Worm (Caenorhabditis elegans) whole organism, L4 larva: ENCODE measurements around the gene dkf-2.

ENCODE experiments used
- D1046.2 ChIP-seq: fragments of 200-800 bp; sonication (Bioruptor generic); IDR thresholded peaks from 2 replicates; pipeline ENCODE4 v1.3.6; 2022; ENCODE audit warnings: missing genetic modification characterization, missing compliant biosample characterization
- R02D3.7 ChIP-seq: fragments of 150-350 bp; sonication (generic microtip); optimal IDR thresholded peaks from 3 replicates; lab custom pipeline; 2014; ENCODE audit warnings: missing biosample characterization, missing genetic modification characterization
- T20F7.1 ChIP-seq: fragments of 200-800 bp; sonication (Bioruptor generic); optimal IDR thresholded peaks from 2 replicates; lab custom pipeline; 2018; ENCODE audit warnings: mild to moderate bottlenecking, missing genetic modification characterization, missing compliant biosample characterization
- Y105C5A.15 ChIP-seq: fragments of 200-800 bp; sonication (Bioruptor generic); IDR thresholded peaks from 2 replicates; pipeline ENCODE4 v1.3.6; 2022; ENCODE audit warnings: missing genetic modification characterization, missing compliant biosample characterization
- Y48G9A.11 ChIP-seq: fragments of 200-800 bp; sonication (Bioruptor generic); IDR thresholded peaks from 2 replicates; pipeline ENCODE4 v1.3.6; 2022; ENCODE audit warnings: missing genetic modification reagents, missing genetic modification characterization, missing compliant biosample characterization
- Y5F2A.4 ChIP-seq: fragments of 200-800 bp; sonication (Bioruptor generic); optimal IDR thresholded peaks from 2 replicates; lab custom pipeline; 2018; ENCODE audit warnings: mild to moderate bottlenecking, missing genetic modification characterization, missing compliant biosample characterization
- ceh-28 ChIP-seq: fragments of 150-350 bp; optimal IDR thresholded peaks from 2 replicates; lab custom pipeline; 2014; ENCODE audit warnings: missing biosample characterization, missing genetic modification reagents, missing genetic modification characterization
- ceh-44 ChIP-seq: fragments of 200-800 bp; sonication (Bioruptor generic); IDR thresholded peaks from 2 replicates; pipeline ENCODE4 v1.3.6; 2022; ENCODE audit warnings: missing genetic modification reagents, missing genetic modification characterization, missing compliant biosample characterization
- ceh-62 ChIP-seq: sonication (generic microtip); optimal IDR thresholded peaks from 2 replicates; lab custom pipeline; 2017; ENCODE audit warnings: missing biosample characterization, missing genetic modification characterization
- cey-2 ChIP-seq: sonication (generic microtip); optimal IDR thresholded peaks from 3 replicates; lab custom pipeline; 2017; ENCODE audit warnings: missing genetic modification characterization, mild to moderate bottlenecking, missing compliant biosample characterization, antibody characterized with exemption, borderline replicate concordance; ENCODE audit not compliant: insufficient read depth
- daf-12 ChIP-seq: fragments of 150-350 bp; optimal IDR thresholded peaks from 2 replicates; lab custom pipeline; 2014; ENCODE audit warnings: missing biosample characterization, missing genetic modification reagents, missing genetic modification characterization
- dpl-1 ChIP-seq: fragments of 150-350 bp; optimal IDR thresholded peaks from 2 replicates; lab custom pipeline; 2014; ENCODE audit warnings: missing biosample characterization, missing genetic modification reagents, missing genetic modification characterization
- egl-43 ChIP-seq: fragments of 200-800 bp; sonication (Bioruptor generic); IDR thresholded peaks from 2 replicates; pipeline ENCODE4 v1.3.6; 2022; ENCODE audit warnings: missing genetic modification reagents, missing genetic modification characterization, missing compliant biosample characterization
- fkh-10 ChIP-seq: fragments of 150-350 bp; optimal IDR thresholded peaks from 2 replicates; lab custom pipeline; 2014; ENCODE audit warnings: missing biosample characterization, missing genetic modification reagents, missing genetic modification characterization
- fos-1 ChIP-seq: fragments of 150-350 bp; optimal IDR thresholded peaks from 2 replicates; lab custom pipeline; 2014; ENCODE audit warnings: missing biosample characterization, missing genetic modification characterization
- gei-8 ChIP-seq: fragments of 200-800 bp; sonication (Bioruptor generic); optimal IDR thresholded peaks from 2 replicates; lab custom pipeline; 2018; ENCODE audit warnings: mild to moderate bottlenecking, missing genetic modification characterization, missing compliant biosample characterization
- hif-1 ChIP-seq, 2 experiments: sonication (generic microtip); optimal IDR thresholded peaks; 2 replicates each; lab custom pipeline; 2016 to 2017; ENCODE audit warnings: missing compliant biosample characterization in 2 of 2, missing genetic modification characterization in 2 of 2, missing genetic modification reagents in 2 of 2, missing genotype in 2 of 2, mild to moderate bottlenecking in 1 of 2
- hlh-11 ChIP-seq: fragments of 200-800 bp; sonication (Bioruptor generic); optimal IDR thresholded peaks from 2 replicates; lab custom pipeline; 2018; ENCODE audit warnings: mild to moderate bottlenecking, missing genetic modification characterization, missing compliant biosample characterization
- hmg-1.1 ChIP-seq: fragments of 200-800 bp; sonication (Bioruptor generic); IDR thresholded peaks from 2 replicates; pipeline ENCODE4 v1.3.6; 2022; ENCODE audit warnings: missing genetic modification reagents, missing genetic modification characterization, missing compliant biosample characterization
- jun-1 ChIP-seq: fragments of 150-350 bp; optimal IDR thresholded peaks from 2 replicates; lab custom pipeline; 2014; ENCODE audit warnings: missing biosample characterization, missing genetic modification reagents, missing genetic modification characterization
- lim-7 ChIP-seq: fragments of 200-800 bp; sonication (Bioruptor generic); IDR thresholded peaks from 2 replicates; pipeline ENCODE4 v1.3.6; 2022; ENCODE audit warnings: missing genetic modification characterization, missing compliant biosample characterization
- lin-15B ChIP-seq: fragments of 150-350 bp; sonication (generic microtip); optimal IDR thresholded peaks from 3 replicates; lab custom pipeline; 2014; ENCODE audit warnings: missing biosample characterization, missing genetic modification characterization
- lin-38 ChIP-seq: fragments of 200-800 bp; sonication (Bioruptor generic); IDR thresholded peaks from 2 replicates; pipeline ENCODE4 v1.3.6; 2022; ENCODE audit warnings: missing genetic modification reagents, missing genetic modification characterization, missing compliant biosample characterization
- lin-39 ChIP-seq: fragments of 150-350 bp; optimal IDR thresholded peaks from 2 replicates; lab custom pipeline; 2014; ENCODE audit warnings: missing biosample characterization, missing genetic modification reagents, missing genetic modification characterization
- lir-3 ChIP-seq: sonication (generic microtip); optimal IDR thresholded peaks from 2 replicates; lab custom pipeline; 2016; ENCODE audit warnings: mild to moderate bottlenecking, missing genetic modification characterization, missing compliant biosample characterization
- lsy-2 ChIP-seq, 2 experiments: fragments of 150-350 bp in 1 of 2; sonication (generic microtip) in 1 of 2; optimal IDR thresholded peaks; 2 replicates each; lab custom pipeline; 2014 to 2017; ENCODE audit warnings: missing biosample characterization in 2 of 2, missing genetic modification characterization in 2 of 2
- madf-9 ChIP-seq: fragments of 200-800 bp; sonication (Bioruptor generic); conservative IDR thresholded peaks from 2 replicates; pipeline ENCODE4 v1.3.6; 2022; ENCODE audit warnings: missing genetic modification reagents, missing genetic modification characterization, missing compliant biosample characterization
- mdl-1 ChIP-seq, 2 experiments: fragments of 150-350 bp in 1 of 2; sonication (generic microtip) in 1 of 2; optimal IDR thresholded peaks; 2 replicates each; lab custom pipeline; 2014 to 2017; ENCODE audit warnings: missing biosample characterization in 2 of 2, missing genetic modification characterization in 2 of 2
- mdt-29 ChIP-seq: fragments of 200-800 bp; sonication (Bioruptor generic); IDR thresholded peaks from 2 replicates; pipeline ENCODE4 v1.3.6; 2022; ENCODE audit warnings: missing genetic modification reagents, missing genetic modification characterization, missing compliant biosample characterization
- mxl-2 ChIP-seq: fragments of 200-800 bp; sonication (Bioruptor generic); conservative IDR thresholded peaks from 2 replicates; pipeline ENCODE4 v1.3.6; 2022; ENCODE audit warnings: missing genetic modification reagents, missing genetic modification characterization, missing compliant biosample characterization
- nhr-10 ChIP-seq: fragments of 150-350 bp; optimal IDR thresholded peaks from 2 replicates; lab custom pipeline; 2014; ENCODE audit warnings: missing biosample characterization, missing genetic modification characterization
- nhr-11 ChIP-seq: fragments of 150-350 bp; optimal IDR thresholded peaks from 2 replicates; lab custom pipeline; 2014; ENCODE audit warnings: missing biosample characterization, missing genetic modification characterization
- nhr-111 ChIP-seq: fragments of 200-800 bp; sonication (Bioruptor generic); optimal IDR thresholded peaks from 2 replicates; lab custom pipeline; 2018; ENCODE audit warnings: mild to moderate bottlenecking, missing genetic modification characterization, missing compliant biosample characterization
- nhr-237 ChIP-seq: sonication (generic microtip); optimal IDR thresholded peaks from 2 replicates; lab custom pipeline; 2017; ENCODE audit warnings: missing biosample characterization, missing genetic modification characterization
- nhr-25 ChIP-seq: sonication (generic microtip); optimal IDR thresholded peaks from 2 replicates; lab custom pipeline; 2017; ENCODE audit warnings: missing genetic modification characterization, mild to moderate bottlenecking, missing compliant biosample characterization, antibody characterized with exemption, moderate library complexity, borderline replicate concordance; ENCODE audit not compliant: insufficient read depth
- nhr-28 ChIP-seq: fragments of 150-350 bp; optimal IDR thresholded peaks from 2 replicates; lab custom pipeline; 2014; ENCODE audit warnings: missing biosample characterization, missing genetic modification characterization
- nhr-41 ChIP-seq: fragments of 200-800 bp; sonication (Bioruptor generic); IDR thresholded peaks from 2 replicates; pipeline ENCODE4 v1.3.6; 2022; ENCODE audit warnings: missing genetic modification reagents, missing genetic modification characterization, missing compliant biosample characterization
- nhr-42 ChIP-seq: fragments of 200-800 bp; sonication (Bioruptor generic); IDR thresholded peaks from 2 replicates; pipeline ENCODE4 v1.3.6; 2022; ENCODE audit warnings: missing genetic modification characterization, missing compliant biosample characterization
- nhr-48 ChIP-seq: sonication (generic microtip); optimal IDR thresholded peaks from 2 replicates; lab custom pipeline; 2016; ENCODE audit warnings: mild to moderate bottlenecking, missing genetic modification characterization, missing compliant biosample characterization
- nhr-77 ChIP-seq: fragments of 150-350 bp; optimal IDR thresholded peaks from 2 replicates; lab custom pipeline; 2014; ENCODE audit warnings: missing biosample characterization, missing genetic modification characterization
- php-3 ChIP-seq: fragments of 200-800 bp; sonication (Bioruptor generic); IDR thresholded peaks from 2 replicates; pipeline ENCODE4 v1.3.6; 2022; ENCODE audit warnings: missing genetic modification reagents, missing genetic modification characterization, missing compliant biosample characterization
- saeg-2 ChIP-seq: fragments of 200-800 bp; sonication (Bioruptor generic); IDR thresholded peaks from 2 replicates; pipeline ENCODE4 v1.3.6; 2022; ENCODE audit warnings: missing genetic modification reagents, missing genetic modification characterization, missing compliant biosample characterization
- sdz-12 ChIP-seq: fragments of 200-800 bp; sonication (Bioruptor generic); optimal IDR thresholded peaks from 2 replicates; lab custom pipeline; 2018; ENCODE audit warnings: mild to moderate bottlenecking, missing genetic modification characterization, missing compliant biosample characterization
- skn-1 ChIP-seq: fragments of 150-350 bp; optimal IDR thresholded peaks from 2 replicates; lab custom pipeline; 2014; ENCODE audit warnings: missing biosample characterization, missing genetic modification characterization
- snpc-1.2 ChIP-seq: fragments of 200-800 bp; sonication (Bioruptor generic); IDR thresholded peaks from 2 replicates; pipeline ENCODE4 v1.3.6; 2022; ENCODE audit warnings: missing genetic modification reagents, missing genetic modification characterization, missing compliant biosample characterization
- snpc-4 ChIP-seq: fragments of 150-350 bp; optimal IDR thresholded peaks from 2 replicates; lab custom pipeline; 2014; ENCODE audit warnings: missing biosample characterization, missing genetic modification characterization
- spr-3 ChIP-seq: fragments of 200-800 bp; sonication (Bioruptor generic); optimal IDR thresholded peaks from 2 replicates; lab custom pipeline; 2018; ENCODE audit warnings: mild to moderate bottlenecking, missing genetic modification characterization, missing compliant biosample characterization
- zag-1 ChIP-seq: fragments of 150-350 bp; optimal IDR thresholded peaks from 2 replicates; lab custom pipeline; 2014; ENCODE audit warnings: missing biosample characterization, missing genetic modification characterization
- zip-11 ChIP-seq: fragments of 200-800 bp; sonication (Bioruptor generic); IDR thresholded peaks from 2 replicates; pipeline ENCODE4 v1.3.6; 2022; ENCODE audit warnings: missing genetic modification characterization, missing compliant biosample characterization
- zip-2 ChIP-seq: fragments of 150-350 bp; optimal IDR thresholded peaks from 2 replicates; lab custom pipeline; 2014; ENCODE audit warnings: missing biosample characterization, missing genetic modification characterization
- ztf-7 ChIP-seq: fragments of 150-350 bp; optimal IDR thresholded peaks from 2 replicates; lab custom pipeline; 2014; ENCODE audit warnings: missing biosample characterization, missing genetic modification characterization

dkf-2 gene

DNA sequence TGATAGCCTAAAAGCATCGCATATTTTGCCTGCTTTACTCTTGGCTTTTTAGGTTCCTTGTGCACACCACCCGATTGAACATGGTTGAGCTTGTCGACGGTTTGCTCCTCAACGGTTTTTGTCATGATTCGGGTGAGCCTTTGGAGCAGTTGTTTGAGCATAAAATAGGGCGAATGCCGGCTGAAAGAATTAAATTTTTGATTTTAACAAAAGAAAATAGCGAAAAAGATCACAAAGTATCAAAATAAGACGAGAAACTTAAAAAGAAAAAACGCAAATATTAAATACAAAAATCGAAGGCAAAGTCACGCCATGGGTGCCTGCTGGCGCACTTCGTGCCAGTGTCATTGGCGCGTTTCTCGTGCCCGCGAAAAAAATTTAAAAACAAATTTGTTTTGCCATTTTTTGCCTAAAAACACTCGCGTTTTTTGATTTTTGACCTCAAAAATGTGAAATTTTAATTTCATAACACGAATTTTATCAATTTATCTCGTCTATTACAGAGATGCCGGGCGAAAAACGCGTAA, 47.5 kb downstream of the dkf-2 start, which contains the start of the genes ctps-1 and pus-1 (continued):
- TF ChIP-seq nhr-41 (GFP tag; lab: Robert Waterston, UW) (no peak), spr-3 (no peak), mxl-2 (GFP tag; lab: Robert Waterston, UW) (no peak), lin-38 (GFP tag; lab: Robert Waterston, UW) (peak; percentile 75), zag-1 (tag; lab: Kevin White, UChicago) (no peak), T20F7.1 (GFP tag; lab: Kevin White, UChicago) (no peak), Y105C5A.15 (GFP tag; lab: Robert Waterston, UW) (no peak), fos-1 (tag; lab: Kevin White, UChicago) (no peak), sdz-12 (GFP tag; lab: Kevin White, UChicago) (no peak), nhr-48 (tag; lab: Kevin White, UChicago) (no peak), cey-2 (tag; lab: Kevin White, UChicago) (no peak), lir-3 (tag; lab: Kevin White, UChicago) (no peak), gei-8 (GFP tag; lab: Kevin White, UChicago) (no peak), lim-7 (GFP tag; lab: Robert Waterston, UW) (no peak), nhr-10 (no peak), zip-11 (no peak), madf-9 (GFP tag; lab: Robert Waterston, UW) (no peak), saeg-2 (no peak), nhr-111 (GFP tag; lab: Kevin White, UChicago) (no peak), lsy-2 (tag; optimal IDR thresholded peaks at IDR 0.05; lab: Kevin White, UChicago) (peak in 1 of 2 experiments; percentile 84), nhr-28 (tag; lab: Kevin White, UChicago) (peak; percentile 9), egl-43 (GFP tag; lab: Robert Waterston, UW) (no peak), Y48G9A.11 (no peak), php-3 (GFP tag; lab: Robert Waterston, UW) (no peak), hmg-1.1 (GFP tag; lab: Robert Waterston, UW) (peak; percentile 48), hif-1 (tag; optimal IDR thresholded peaks at IDR 0.05; lab: Kevin White, UChicago) (no peak), fkh-10 (no peak), skn-1 (tag; lab: Kevin White, UChicago) (no peak), nhr-42 (GFP tag; lab: Robert Waterston, UW) (no peak), ztf-7 (tag; lab: Kevin White, UChicago) (peak; percentile 26), zip-2 (tag; lab: Kevin White, UChicago) (no peak), snpc-4 (tag; lab: Kevin White, UChicago) (peak; percentile 2), mdl-1 (tag; optimal IDR thresholded peaks at IDR 0.05; lab: Kevin White, UChicago) (no peak), daf-12 (tag; lab: Kevin White, UChicago) (no peak), Y5F2A.4 (GFP tag; lab: Kevin White, UChicago) (no peak), jun-1 (tag; lab: Kevin White, UChicago) (no peak), hlh-11 (tag; lab: Kevin White, UChicago) (peak; percentile 37), lin-39 (tag; lab: Kevin White, UChicago) (no peak), nhr-77 (tag; lab: Kevin White, UChicago) (peak; percentile 21), nhr-237 (tag; lab: Kevin White, UChicago) (no peak), ceh-44 (no peak), lin-15B (tag; lab: Kevin White, UChicago) (no peak), R02D3.7 (no peak), D1046.2 (GFP tag; lab: Robert Waterston, UW) (no peak), ceh-62 (no peak), snpc-1.2 (no peak), mdt-29 (GFP tag; lab: Robert Waterston, UW) (no peak), nhr-11 (tag; lab: Kevin White, UChicago) (no peak), nhr-25 (no peak), ceh-28 (tag; lab: Kevin White, UChicago) (no peak), dpl-1 (GFP tag; lab: Kevin White, UChicago) (peak; percentile 78)
